Fruit fly (Drosophila melanogaster): ENCODE measurements around the gene AdamTS-A.

- TF ChIP-seq usp (GFP tag; optimal IDR thresholded peaks at IDR 0.05) (no peak), pan (optimal IDR thresholded peaks at IDR 0.05) (no peak), CG32264 (GFP tag; optimal IDR thresholded peaks at IDR 0.05) (no peak), fru (GFP tag; optimal IDR thresholded peaks at IDR 0.05) (peak; percentile 27), HLH106 (tag; optimal IDR thresholded peaks at IDR 0.05) (peak; percentile 1), h (GFP tag; optimal IDR thresholded peaks at IDR 0.05) (peak; percentile 34), jim (GFP tag; optimal IDR thresholded peaks at IDR 0.05) (no peak), brk (GFP tag; optimal IDR thresholded peaks at IDR 0.05) (peak; percentile 1), br (GFP tag; optimal IDR thresholded peaks at IDR 0.05) (no peak), psq (GFP tag; optimal IDR thresholded peaks at IDR 0.05) (no peak)
Observed at dm6 chr3R:15409110-15409771, 66.8 kb downstream of the AdamTS-A start.
